Fruit fly (Drosophila melanogaster) Kc167 (cell line): ENCODE measurements around the gene Dlc90F.

Experiments
- Myc ChIP-seq: fragments of >200 bp; optimal IDR thresholded peaks from 2 replicates; lab custom pipeline; 2017; ENCODE audit warnings: missing external identifiers
- Sin3A ChIP-seq: fragments of >200 bp; optimal IDR thresholded peaks from 2 replicates; lab custom pipeline; 2018; ENCODE audit warnings: missing external identifiers
- h ChIP-seq: fragments of >200 bp; optimal IDR thresholded peaks from 3 replicates; lab custom pipeline; 2018; ENCODE audit warnings: missing external identifiers
- insv ChIP-seq: fragments of >200 bp; optimal IDR thresholded peaks from 3 replicates; lab custom pipeline; 2018; ENCODE audit warnings: missing external identifiers
- psq ChIP-seq: fragments of >200 bp; optimal IDR thresholded peaks from 2 replicates; lab custom pipeline; 2017; ENCODE audit warnings: missing external identifiers

dm6 chr3R:18310766-18311367 lies 11.8 kb downstream of the Dlc90F start:
- no peak for TF ChIP-seq h (lab: Kevin White, UChicago)
- no peak for TF ChIP-seq psq (lab: Kevin White, UChicago)
- TF ChIP-seq insv (lab: Kevin White, UChicago), result no peak
- no peak for TF ChIP-seq Sin3A (lab: Kevin White, UChicago)
- TF ChIP-seq Myc, result no peak
